Worm (Caenorhabditis elegans): ENCODE data around the gene srxa-15.

The srxa-15 gene

ce11 chrV:20605812-20606211 lies 36.2 kb upstream of the srxa-15 start:
- peak; percentile 26; the same call in 1 of the 2 replicates for TF ChIP-seq zfh-2 (GFP tag; conservative IDR thresholded peaks at IDR 0.05)

ce11 chrV:20606617-20607016 lies 35.4 kb upstream of the srxa-15 start, which contains the start of gene F46B3.23:
Gene F46B3.23, minus strand, starts transcription at chrV:20606717.
- no peak for TF ChIP-seq lin-26 (GFP tag; IDR thresholded peaks at IDR 0.05)
- no peak for TF ChIP-seq aptf-2 (GFP tag; conservative IDR thresholded peaks at IDR 0.05)
- TF ChIP-seq madf-6 (GFP tag; IDR thresholded peaks at IDR 0.05): no peak
- TF ChIP-seq pbrm-1 (GFP tag; IDR thresholded peaks at IDR 0.05): no peak
- no peak for TF ChIP-seq fkh-3 (tag; optimal IDR thresholded peaks at IDR 0.05)
- TF ChIP-seq repo-1 (tag; optimal IDR thresholded peaks at IDR 0.05): no peak

- TF ChIP-seq snpc-1.3 (tag; optimal IDR thresholded peaks at IDR 0.05; ENCODE audit: insufficient read depth) (no peak), hsf-1 (GFP tag; IDR thresholded peaks at IDR 0.05) (no peak), mel-28 (tag; optimal IDR thresholded peaks at IDR 0.05; ENCODE audit: borderline replicate concordance) (no peak), tlf-1 (GFP tag; optimal IDR thresholded peaks at IDR 0.05) (no peak), madf-3 (GFP tag; IDR thresholded peaks at IDR 0.05) (no peak), ama-1 (optimal IDR thresholded peaks at IDR 0.05) (no peak), ama-1 (GFP tag; optimal IDR thresholded peaks at IDR 0.05) (no peak), pha-4 (tag; optimal IDR thresholded peaks at IDR 0.05) (no peak)
These were observed 33.3 kb upstream of the srxa-15 start, which contains the start of gene ttr-12 for ce11 chrV:20608688-20609087. Gene ttr-12, minus strand, starts transcription at chrV:20608788.

- TF ChIP-seq D2030.7 (GFP tag; IDR thresholded peaks at IDR 0.05): no peak
- TF ChIP-seq attf-6 (GFP tag; IDR thresholded peaks at IDR 0.05): no peak
- no peak for TF ChIP-seq dpl-1 (GFP tag; optimal IDR thresholded peaks at IDR 0.05)
- TF ChIP-seq rec-8 (tag; optimal IDR thresholded peaks at IDR 0.05): no peak
- no peak for TF ChIP-seq F10E7.11 (tag; optimal IDR thresholded peaks at IDR 0.05)
- no peak for TF ChIP-seq ztf-22 (GFP tag; optimal IDR thresholded peaks at IDR 0.05)
- no peak for TF ChIP-seq egl-18 (GFP tag; IDR thresholded peaks at IDR 0.05)
- TF ChIP-seq lin-54 (GFP tag; optimal IDR thresholded peaks at IDR 0.05): no peak
- no peak for TF ChIP-seq let-607 (tag; optimal IDR thresholded peaks at IDR 0.05)
- no peak for TF ChIP-seq hmg-20 (GFP tag; IDR thresholded peaks at IDR 0.05)
- TF ChIP-seq bed-1 (GFP tag; IDR thresholded peaks at IDR 0.05): no peak
- TF ChIP-seq Y56A3A.18 (GFP tag; IDR thresholded peaks at IDR 0.05): no peak
- TF ChIP-seq lin-40 (tag; optimal IDR thresholded peaks at IDR 0.05): no peak
- no peak for TF ChIP-seq ztf-6 (GFP tag; IDR thresholded peaks at IDR 0.05)
These were observed 32.5 kb upstream of the srxa-15 start, which contains the start of gene grd-2 for ce11 chrV:20609494-20609893. Gene grd-2, plus strand, starts transcription at chrV:20609794.

- TF ChIP-seq fkh-3 (tag; optimal IDR thresholded peaks at IDR 0.05) (no peak), Y79H2A.3 (GFP tag; conservative IDR thresholded peaks at IDR 0.05) (no peak), aptf-2 (GFP tag; conservative IDR thresholded peaks at IDR 0.05) (no peak), mes-4 (tag; optimal IDR thresholded peaks at IDR 0.05) (no peak), lag-1 (GFP tag; IDR thresholded peaks at IDR 0.05) (no peak), mxl-1 (tag; optimal IDR thresholded peaks at IDR 0.05) (no peak), madf-3 (GFP tag; IDR thresholded peaks at IDR 0.05) (no peak), Y53F4B.3 (GFP tag; IDR thresholded peaks at IDR 0.05) (no peak), bed-2 (GFP tag; IDR thresholded peaks at IDR 0.05) (no peak), Y53G8AR.9 (GFP tag; conservative IDR thresholded peaks at IDR 0.05) (no peak), ZK185.1 (tag; optimal IDR thresholded peaks at IDR 0.05; ENCODE audit: poor library complexity, severe bottlenecking) (no peak)
These were observed 23.4 kb upstream of the srxa-15 start, which contains the start of gene F46B3.7 for ce11 chrV:20618632-20619031. Gene F46B3.7, minus strand, starts transcription at chrV:20618732.

Data from whole organism, young adult.